Fruit fly (Drosophila melanogaster): Measurements from ENCODE around the gene alt.

DNA sequence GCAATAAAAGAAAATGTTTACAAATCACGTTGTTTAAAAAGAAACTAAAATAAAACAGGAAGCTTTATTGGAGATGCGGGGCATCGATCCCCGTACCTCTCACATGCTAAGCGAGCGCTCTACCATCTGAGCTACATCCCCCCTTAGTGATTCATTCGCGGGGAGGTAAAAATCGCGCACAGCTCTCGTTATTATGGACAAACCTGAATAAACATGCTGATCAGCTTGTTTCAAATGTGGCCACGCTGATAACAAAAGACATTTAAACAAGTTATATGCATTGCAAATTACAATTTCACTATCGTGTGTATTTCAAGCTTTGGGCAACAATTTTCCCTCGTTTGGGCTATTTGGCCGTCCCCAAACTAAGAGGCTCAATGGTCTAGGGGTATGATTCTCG lies 37.1 kb downstream of the alt start:
- TF ChIP-seq CTCF (optimal IDR thresholded peaks at IDR 0.05) (no peak), CG8478 (optimal IDR thresholded peaks at IDR 0.05) (no peak)
